Worm (Caenorhabditis elegans) whole organism, young adult: Measurements from ENCODE around the gene C49A9.5.

Experiments used
- D2030.7 ChIP-seq: fragments of 200-800 bp; sonication (Bioruptor generic); IDR thresholded peaks from 2 replicates; pipeline ENCODE4 v1.3.6; 2022; ENCODE audit warnings: missing genetic modification reagents, missing genetic modification characterization, missing compliant biosample characterization
- F10E7.11 ChIP-seq: sonication (generic microtip); optimal IDR thresholded peaks from 2 replicates; lab custom pipeline; 2017; ENCODE audit warnings: mild to moderate bottlenecking, missing genetic modification characterization, moderate library complexity, missing compliant biosample characterization
- F33H1.4 ChIP-seq: fragments of 200-800 bp; sonication (Bioruptor generic); IDR thresholded peaks from 2 replicates; pipeline ENCODE4 v1.3.6; 2022; ENCODE audit warnings: missing genetic modification reagents, missing genetic modification characterization, missing compliant biosample characterization
- F37B4.10 ChIP-seq: fragments of 200-800 bp; sonication (Bioruptor generic); IDR thresholded peaks from 2 replicates; pipeline ENCODE4 v1.3.6; 2022; ENCODE audit warnings: missing genetic modification characterization, missing compliant biosample characterization
- F49E8.2 ChIP-seq: sonication (generic microtip); optimal IDR thresholded peaks from 3 replicates; lab custom pipeline; 2017; ENCODE audit warnings: missing genetic modification characterization, mild to moderate bottlenecking, missing compliant biosample characterization, antibody characterized with exemption, moderate library complexity; ENCODE audit not compliant: insufficient read depth
- F52B5.7 ChIP-seq: sonication (generic microtip); optimal IDR thresholded peaks from 2 replicates; lab custom pipeline; 2016; ENCODE audit warnings: mild to moderate bottlenecking, missing genetic modification characterization, missing compliant biosample characterization
- F57A8.1 ChIP-seq: fragments of 200-800 bp; sonication (Bioruptor generic); optimal IDR thresholded peaks from 2 replicates; lab custom pipeline; 2018; ENCODE audit warnings: mild to moderate bottlenecking, missing genetic modification characterization, moderate library complexity, missing compliant biosample characterization
- K11D2.4 ChIP-seq: fragments of 200-800 bp; sonication (Bioruptor generic); IDR thresholded peaks from 2 replicates; pipeline ENCODE4 v1.3.6; 2022; ENCODE audit warnings: missing genetic modification reagents, missing genetic modification characterization, missing compliant biosample characterization
- T26A5.8 ChIP-seq: sonication (generic microtip); optimal IDR thresholded peaks from 2 replicates; lab custom pipeline; 2016; ENCODE audit warnings: missing genetic modification characterization, missing compliant biosample characterization
- Y53F4B.3 ChIP-seq: fragments of 200-800 bp; sonication (Bioruptor generic); IDR thresholded peaks from 2 replicates; pipeline ENCODE4 v1.3.6; 2022; ENCODE audit warnings: missing genetic modification reagents, missing genetic modification characterization, missing compliant biosample characterization
- Y53G8AR.9 ChIP-seq: fragments of 200-800 bp; sonication (Bioruptor generic); conservative IDR thresholded peaks from 2 replicates; pipeline ENCODE4 v1.3.6; 2022; ENCODE audit warnings: missing genetic modification reagents, missing genetic modification characterization, missing compliant biosample characterization
- Y95B8A.8 ChIP-seq: fragments of 200-800 bp; sonication (Bioruptor generic); IDR thresholded peaks from 2 replicates; pipeline ENCODE4 v1.3.6; 2022; ENCODE audit warnings: missing genetic modification reagents, missing genetic modification characterization, missing compliant biosample characterization
- bed-1 ChIP-seq: fragments of 200-800 bp; sonication (Bioruptor generic); IDR thresholded peaks from 2 replicates; pipeline ENCODE4 v1.3.6; 2022; ENCODE audit warnings: missing genetic modification reagents, missing genetic modification characterization, missing compliant biosample characterization
- ccch-3 ChIP-seq: fragments of 200-800 bp; sonication (Bioruptor generic); optimal IDR thresholded peaks from 2 replicates; lab custom pipeline; 2018; ENCODE audit warnings: mild to moderate bottlenecking, missing genetic modification characterization, missing compliant biosample characterization
- cebp-1 ChIP-seq, 2 experiments: fragments of 200-800 bp in 1 of 2; sonication (Bioruptor generic) in 1 of 2; sonication (generic microtip) in 1 of 2; IDR thresholded peaks in 1 of 2; optimal IDR thresholded peaks in 1 of 2; 2 replicates each; pipeline versions ENCODE4 v1.3.6 to Lab custom; 2017 to 2022; ENCODE audit warnings: missing compliant biosample characterization in 2 of 2, missing genetic modification characterization in 2 of 2, mild to moderate bottlenecking in 1 of 2, missing genetic modification reagents in 1 of 2, moderate library complexity in 1 of 2
- cebp-2 ChIP-seq: fragments of 200-800 bp; sonication (Bioruptor generic); IDR thresholded peaks from 2 replicates; pipeline ENCODE4 v1.3.6; 2022; ENCODE audit warnings: missing genetic modification characterization, missing compliant biosample characterization
- die-1 ChIP-seq: sonication (generic microtip); optimal IDR thresholded peaks from 2 replicates; lab custom pipeline; 2016; ENCODE audit warnings: missing genotype, mild to moderate bottlenecking, missing genetic modification characterization, missing compliant biosample characterization
- dox-1 ChIP-seq: fragments of 200-800 bp; sonication (Bioruptor generic); IDR thresholded peaks from 2 replicates; pipeline ENCODE4 v1.3.6; 2022; ENCODE audit warnings: missing genetic modification reagents, missing genetic modification characterization, missing compliant biosample characterization
- egrh-3 ChIP-seq: fragments of 200-800 bp; sonication (Bioruptor generic); IDR thresholded peaks from 2 replicates; pipeline ENCODE4 v1.3.6; 2022; ENCODE audit warnings: missing genetic modification reagents, missing genetic modification characterization, missing compliant biosample characterization
- fkh-3 ChIP-seq: sonication (generic microtip); optimal IDR thresholded peaks from 2 replicates; lab custom pipeline; 2016; ENCODE audit warnings: mild to moderate bottlenecking, missing genetic modification characterization, missing compliant biosample characterization
- gei-17 ChIP-seq: fragments of 200-800 bp; sonication (Bioruptor generic); optimal IDR thresholded peaks from 2 replicates; lab custom pipeline; 2018; ENCODE audit warnings: mild to moderate bottlenecking, missing genetic modification characterization, missing compliant biosample characterization
- hrde-1 ChIP-seq: sonication (generic microtip); optimal IDR thresholded peaks from 2 replicates; lab custom pipeline; 2016; ENCODE audit warnings: missing genetic modification characterization, mild to moderate bottlenecking, missing compliant biosample characterization, moderate library complexity, missing genotype, missing genetic modification reagents, borderline replicate concordance
- lin-35 ChIP-seq, 3 experiments: fragments of 150-350 bp in 2 of 3; sonication (generic microtip) in 1 of 3; optimal IDR thresholded peaks; 2 replicates each; lab custom pipeline; 2014 to 2018; ENCODE audit warnings: missing biosample characterization in 3 of 3, missing genetic modification characterization in 3 of 3, missing genetic modification reagents in 3 of 3
- lsy-27 ChIP-seq: sonication (generic microtip); optimal IDR thresholded peaks from 2 replicates; lab custom pipeline; 2017; ENCODE audit warnings: missing genetic modification characterization, mild to moderate bottlenecking, missing compliant biosample characterization, antibody characterized with exemption, missing genotype, borderline replicate concordance; ENCODE audit not compliant: insufficient read depth
- madf-10 ChIP-seq: sonication (generic microtip); optimal IDR thresholded peaks from 2 replicates; lab custom pipeline; 2016; ENCODE audit warnings: mild to moderate bottlenecking, missing genetic modification characterization, missing compliant biosample characterization
- madf-3 ChIP-seq: fragments of 200-800 bp; sonication (Bioruptor generic); IDR thresholded peaks from 2 replicates; pipeline ENCODE4 v1.3.6; 2022; ENCODE audit warnings: missing genetic modification reagents, missing genetic modification characterization, missing compliant biosample characterization
- madf-8 ChIP-seq: fragments of 200-800 bp; sonication (Bioruptor generic); conservative IDR thresholded peaks from 2 replicates; pipeline ENCODE4 v1.3.6; 2022; ENCODE audit warnings: missing genetic modification reagents, missing genetic modification characterization, missing compliant biosample characterization
- mel-28 ChIP-seq: sonication (generic microtip); optimal IDR thresholded peaks from 2 replicates; lab custom pipeline; 2016; ENCODE audit warnings: borderline replicate concordance, mild to moderate bottlenecking, missing genetic modification characterization, missing compliant biosample characterization
- mxl-1 ChIP-seq: sonication (generic microtip); optimal IDR thresholded peaks from 2 replicates; lab custom pipeline; 2016; ENCODE audit warnings: missing genetic modification characterization, missing compliant biosample characterization
- nhr-179 ChIP-seq: sonication (generic microtip); optimal IDR thresholded peaks from 2 replicates; lab custom pipeline; 2016; ENCODE audit warnings: mild to moderate bottlenecking, missing genetic modification characterization, missing compliant biosample characterization
- nhr-90 ChIP-seq: sonication (generic microtip); optimal IDR thresholded peaks from 2 replicates; lab custom pipeline; 2016; ENCODE audit warnings: missing genotype, mild to moderate bottlenecking, missing genetic modification characterization, missing compliant biosample characterization
- pha-4 ChIP-seq: fragments of 150-350 bp; sonication (generic microtip); optimal IDR thresholded peaks from 2 replicates; lab custom pipeline; 2014; ENCODE audit warnings: missing biosample characterization, missing genetic modification reagents, missing genetic modification characterization
- rcor-1 ChIP-seq: fragments of 200-800 bp; sonication (Bioruptor generic); IDR thresholded peaks from 2 replicates; pipeline ENCODE4 v1.3.6; 2022; ENCODE audit warnings: missing genetic modification reagents, missing genetic modification characterization, missing compliant biosample characterization
- snpc-1.1 ChIP-seq: sonication (generic microtip); optimal IDR thresholded peaks from 2 replicates; lab custom pipeline; 2017; ENCODE audit warnings: missing genetic modification characterization, mild to moderate bottlenecking, missing compliant biosample characterization, antibody characterized with exemption, moderate library complexity, missing genotype, missing genetic modification reagents; ENCODE audit not compliant: insufficient read depth
- snpc-3.4 ChIP-seq: sonication (generic microtip); optimal IDR thresholded peaks from 2 replicates; lab custom pipeline; 2017; ENCODE audit warnings: missing genetic modification characterization, mild to moderate bottlenecking, missing compliant biosample characterization, antibody characterized with exemption, moderate library complexity, missing genotype, missing genetic modification reagents
- sptf-2 ChIP-seq: fragments of 200-800 bp; sonication (Bioruptor generic); optimal IDR thresholded peaks from 2 replicates; lab custom pipeline; 2018; ENCODE audit warnings: mild to moderate bottlenecking, missing genetic modification characterization, missing compliant biosample characterization
- tbx-9 ChIP-seq: sonication (generic microtip); optimal IDR thresholded peaks from 2 replicates; lab custom pipeline; 2016; ENCODE audit warnings: borderline replicate concordance, missing genetic modification characterization, inconsistent platforms, missing compliant biosample characterization
- unc-130 ChIP-seq: sonication (generic microtip); optimal IDR thresholded peaks from 2 replicates; lab custom pipeline; 2016; ENCODE audit warnings: missing genetic modification reagents, missing genetic modification characterization, missing compliant biosample characterization
- xnd-1 ChIP-seq: sonication (generic microtip); optimal IDR thresholded peaks from 2 replicates; lab custom pipeline; 2016; ENCODE audit warnings: missing genotype, missing genetic modification reagents, missing genetic modification characterization, missing compliant biosample characterization
- zim-3 ChIP-seq: sonication (generic microtip); optimal IDR thresholded peaks from 2 replicates; lab custom pipeline; 2017; ENCODE audit warnings: mild to moderate bottlenecking, missing genetic modification characterization, moderate library complexity, missing compliant biosample characterization

Gene C49A9.5

DNA sequence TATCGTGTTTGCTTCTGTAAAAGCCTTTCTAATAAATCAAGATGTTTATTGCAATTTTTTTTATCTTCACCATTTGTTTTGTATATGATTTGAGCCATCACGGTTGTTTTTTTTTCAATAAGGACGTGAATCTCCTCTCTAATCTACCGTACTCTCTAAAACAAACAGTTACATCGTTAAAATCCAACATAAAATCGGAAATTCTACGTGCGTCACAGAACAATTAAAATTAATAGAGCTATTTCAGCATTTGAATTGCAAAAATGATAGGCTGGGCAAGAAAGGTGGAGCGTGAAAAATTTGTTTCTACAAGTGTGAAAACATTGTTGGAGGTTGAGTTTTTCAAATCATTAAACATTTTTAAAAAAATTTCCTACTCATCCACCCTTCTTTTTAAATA is at the start of gene C49A9.5:
TSS of gene C49A9.5 (plus strand) at position 271 of the 400 bp plus-strand sequence.
- TF ChIP-seq Y53F4B.3 (no peak), madf-8 (no peak), F10E7.11 (no peak), F37B4.10 (GFP tag; lab: Robert Waterston, UW) (no peak), sptf-2 (GFP tag; lab: Kevin White, UChicago) (no peak), mxl-1 (tag; lab: Kevin White, UChicago) (no peak), lsy-27 (tag; lab: Kevin White, UChicago) (no peak), dox-1 (no peak), rcor-1 (GFP tag; lab: Robert Waterston, UW) (no peak), K11D2.4 (GFP tag; lab: Robert Waterston, UW) (no peak)

DNA sequence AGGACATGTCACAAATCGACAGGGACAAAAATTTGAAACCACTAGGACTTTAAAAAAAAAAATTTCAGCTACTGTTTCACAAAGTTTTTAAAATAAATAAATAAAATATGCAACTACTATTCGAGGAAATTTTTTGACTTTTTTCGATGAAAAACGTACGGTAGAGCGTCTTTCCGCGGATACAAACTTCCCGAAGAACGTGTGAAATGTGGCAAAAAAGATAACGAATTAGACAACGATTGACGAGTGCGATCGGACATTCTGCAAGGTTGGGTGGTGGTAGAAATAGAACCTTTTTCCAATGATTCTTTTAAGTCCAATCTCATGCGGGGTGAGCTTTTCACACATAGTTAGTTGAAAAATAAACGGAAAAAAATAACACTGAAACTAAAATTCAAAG is 47.7 kb upstream of the C49A9.5 start:
- no peak for TF ChIP-seq cebp-2
- no peak for TF ChIP-seq lin-35 (GFP tag; optimal IDR thresholded peaks at IDR 0.05; lab: Kevin White, UChicago)
- no peak for TF ChIP-seq gei-17 (GFP tag; lab: Kevin White, UChicago)
- no peak for TF ChIP-seq madf-10
- no peak for TF ChIP-seq cebp-1 (GFP tag; IDR thresholded peaks at IDR 0.05; lab: Robert Waterston, UW)
- no peak for TF ChIP-seq cebp-1 (tag; optimal IDR thresholded peaks at IDR 0.05; lab: Kevin White, UChicago)
- TF ChIP-seq die-1: no peak
- TF ChIP-seq snpc-1.1 (tag; lab: Kevin White, UChicago): no peak
- TF ChIP-seq sptf-2 (GFP tag; lab: Kevin White, UChicago): no peak
- no peak for TF ChIP-seq F52B5.7 (tag; lab: Kevin White, UChicago)
- no peak for TF ChIP-seq fkh-3
- no peak for TF ChIP-seq nhr-179
- no peak for TF ChIP-seq snpc-3.4 (tag; lab: Kevin White, UChicago)

DNA sequence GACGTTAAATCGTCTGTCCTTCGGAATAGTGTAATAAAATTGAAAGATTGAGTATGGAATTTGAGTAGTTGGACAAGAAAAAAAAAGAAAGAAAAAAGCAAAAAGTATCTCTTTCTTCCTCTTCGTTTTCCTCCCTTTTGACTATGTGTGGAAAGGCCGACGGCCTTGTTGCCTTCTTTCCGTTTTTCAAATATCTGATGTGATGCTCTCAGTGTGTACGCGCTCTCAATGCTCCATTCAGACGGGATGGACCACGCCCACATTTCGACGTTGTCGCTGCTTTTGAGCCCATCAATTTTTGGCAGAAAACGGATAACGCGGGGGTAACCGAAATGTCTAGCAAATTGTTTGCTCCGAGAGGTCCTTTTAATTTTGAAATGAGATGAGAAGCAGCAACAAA is 40.5 kb upstream of the C49A9.5 start:
- no peak for TF ChIP-seq D2030.7 (GFP tag; lab: Robert Waterston, UW)
- TF ChIP-seq dox-1: no peak
- TF ChIP-seq Y95B8A.8: no peak
- no peak for TF ChIP-seq mel-28
- TF ChIP-seq egrh-3 (GFP tag; lab: Robert Waterston, UW): no peak
- TF ChIP-seq F57A8.1: no peak
- TF ChIP-seq F49E8.2 (tag; lab: Kevin White, UChicago): no peak
- no peak for TF ChIP-seq madf-3
- TF ChIP-seq unc-130 (GFP tag; lab: Kevin White, UChicago): no peak
- TF ChIP-seq T26A5.8 (tag; lab: Kevin White, UChicago): no peak
- TF ChIP-seq, all 124 proteins: peak for 0

DNA sequence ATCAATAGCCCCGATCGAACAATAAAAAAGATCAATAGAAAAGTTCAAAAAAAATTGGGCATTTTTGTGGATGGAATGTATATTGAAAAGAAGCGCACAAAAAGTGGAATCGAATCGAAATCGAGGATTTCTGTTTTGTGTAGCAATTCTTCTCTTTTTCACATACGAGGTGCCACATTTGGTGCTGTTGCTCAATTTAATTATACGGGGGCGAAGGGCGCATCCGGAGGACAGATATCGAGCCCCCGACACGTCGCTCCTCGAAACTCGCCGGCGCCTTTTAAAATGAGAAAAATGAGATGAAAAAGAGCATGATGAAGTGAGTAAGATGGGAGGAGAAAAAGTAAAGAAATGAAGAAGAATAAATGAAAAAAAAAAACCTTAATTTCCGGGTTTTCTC is 36.1 kb upstream of the C49A9.5 start:
- no peak for TF ChIP-seq Y53G8AR.9 (GFP tag; lab: Robert Waterston, UW)
- no peak for TF ChIP-seq bed-1 (GFP tag; lab: Robert Waterston, UW)
- TF ChIP-seq hrde-1 (tag; lab: Kevin White, UChicago): no peak
- TF ChIP-seq ccch-3 (GFP tag; lab: Kevin White, UChicago): no peak
- TF ChIP-seq tbx-9: no peak
- no peak for TF ChIP-seq T26A5.8 (tag; lab: Kevin White, UChicago)
- TF ChIP-seq xnd-1 (tag; lab: Kevin White, UChicago): no peak
- no peak for TF ChIP-seq F10E7.11
- no peak for TF ChIP-seq nhr-90 (tag; lab: Kevin White, UChicago)
- no peak for TF ChIP-seq F33H1.4 (GFP tag; lab: Robert Waterston, UW)
- TF ChIP-seq gei-17 (GFP tag; lab: Kevin White, UChicago): no peak
- TF ChIP-seq pha-4: no peak
- no peak for TF ChIP-seq unc-130 (GFP tag; lab: Kevin White, UChicago)
- TF ChIP-seq zim-3 (tag; lab: Kevin White, UChicago): no peak
